Worm (Caenorhabditis elegans) whole organism, L4 larva: ENCODE measurements around the gene dop-5.

Experiments used
- F10B5.3 ChIP-seq: sonication (generic microtip); optimal IDR thresholded peaks from 2 replicates; lab custom pipeline; 2016; ENCODE audit warnings: mild to moderate bottlenecking, missing genetic modification characterization, missing compliant biosample characterization
- F26F4.8 ChIP-seq: fragments of 200-800 bp; sonication (Bioruptor generic); conservative IDR thresholded peaks from 2 replicates; pipeline ENCODE4 v1.3.6; 2022; ENCODE audit warnings: missing genetic modification characterization, missing compliant biosample characterization
- F44E2.7 ChIP-seq: fragments of 200-800 bp; sonication (Bioruptor generic); IDR thresholded peaks from 2 replicates; pipeline ENCODE4 v2.1.2; 2022; ENCODE audit warnings: missing genetic modification characterization, missing compliant biosample characterization
- R02D3.7 ChIP-seq: fragments of 150-350 bp; sonication (generic microtip); optimal IDR thresholded peaks from 3 replicates; lab custom pipeline; 2014; ENCODE audit warnings: missing biosample characterization, missing genetic modification characterization
- T20F7.1 ChIP-seq: fragments of 200-800 bp; sonication (Bioruptor generic); optimal IDR thresholded peaks from 2 replicates; lab custom pipeline; 2018; ENCODE audit warnings: mild to moderate bottlenecking, missing genetic modification characterization, missing compliant biosample characterization
- Y48G9A.11 ChIP-seq: fragments of 200-800 bp; sonication (Bioruptor generic); IDR thresholded peaks from 2 replicates; pipeline ENCODE4 v1.3.6; 2022; ENCODE audit warnings: missing genetic modification reagents, missing genetic modification characterization, missing compliant biosample characterization
- Y5F2A.4 ChIP-seq: fragments of 200-800 bp; sonication (Bioruptor generic); optimal IDR thresholded peaks from 2 replicates; lab custom pipeline; 2018; ENCODE audit warnings: mild to moderate bottlenecking, missing genetic modification characterization, missing compliant biosample characterization
- ZK337.2 ChIP-seq: fragments of 200-800 bp; sonication (Bioruptor generic); IDR thresholded peaks from 2 replicates; pipeline ENCODE4 v1.3.6; 2022; ENCODE audit warnings: missing genetic modification reagents, missing genetic modification characterization, missing compliant biosample characterization
- ZK546.5 ChIP-seq, 2 experiments: sonication (generic microtip); optimal IDR thresholded peaks; 2 replicates each; lab custom pipeline; 2017; ENCODE audit warnings: missing biosample characterization in 2 of 2, missing genetic modification characterization in 2 of 2
- arid-1 ChIP-seq: fragments of 200-800 bp; sonication (Bioruptor generic); conservative IDR thresholded peaks from 2 replicates; pipeline ENCODE4 v1.3.6; 2022; ENCODE audit warnings: missing genetic modification reagents, missing genetic modification characterization, missing compliant biosample characterization
- ceh-28 ChIP-seq: fragments of 150-350 bp; optimal IDR thresholded peaks from 2 replicates; lab custom pipeline; 2014; ENCODE audit warnings: missing biosample characterization, missing genetic modification reagents, missing genetic modification characterization
- ceh-32 ChIP-seq: sonication (generic microtip); optimal IDR thresholded peaks from 2 replicates; lab custom pipeline; 2016; ENCODE audit warnings: mild to moderate bottlenecking, missing genetic modification characterization, missing compliant biosample characterization; ENCODE audit not compliant: poor library complexity
- ceh-44 ChIP-seq: fragments of 200-800 bp; sonication (Bioruptor generic); IDR thresholded peaks from 2 replicates; pipeline ENCODE4 v1.3.6; 2022; ENCODE audit warnings: missing genetic modification reagents, missing genetic modification characterization, missing compliant biosample characterization
- ceh-62 ChIP-seq: sonication (generic microtip); optimal IDR thresholded peaks from 2 replicates; lab custom pipeline; 2017; ENCODE audit warnings: missing biosample characterization, missing genetic modification characterization
- ceh-82 ChIP-seq: sonication (generic microtip); optimal IDR thresholded peaks from 2 replicates; lab custom pipeline; 2017; ENCODE audit warnings: missing biosample characterization, missing genetic modification characterization
- ces-1 ChIP-seq: fragments of 150-350 bp; sonication (generic microtip); optimal IDR thresholded peaks from 4 replicates; lab custom pipeline; 2014; ENCODE audit warnings: missing biosample characterization, missing genetic modification reagents, missing genetic modification characterization
- daf-16 ChIP-seq, 3 experiments: sonication (generic microtip); optimal IDR thresholded peaks; 2 replicates each; lab custom pipeline; 2016 to 2017; ENCODE audit warnings: missing genetic modification characterization in 3 of 3, missing genetic modification reagents in 3 of 3, mild to moderate bottlenecking in 2 of 3, missing compliant biosample characterization in 2 of 3, missing biosample characterization in 1 of 3, moderate library complexity in 1 of 3
- dpl-1 ChIP-seq: fragments of 150-350 bp; optimal IDR thresholded peaks from 2 replicates; lab custom pipeline; 2014; ENCODE audit warnings: missing biosample characterization, missing genetic modification reagents, missing genetic modification characterization
- fkh-10 ChIP-seq: fragments of 150-350 bp; optimal IDR thresholded peaks from 2 replicates; lab custom pipeline; 2014; ENCODE audit warnings: missing biosample characterization, missing genetic modification reagents, missing genetic modification characterization
- fos-1 ChIP-seq: fragments of 150-350 bp; optimal IDR thresholded peaks from 2 replicates; lab custom pipeline; 2014; ENCODE audit warnings: missing biosample characterization, missing genetic modification characterization
- gei-8 ChIP-seq: fragments of 200-800 bp; sonication (Bioruptor generic); optimal IDR thresholded peaks from 2 replicates; lab custom pipeline; 2018; ENCODE audit warnings: mild to moderate bottlenecking, missing genetic modification characterization, missing compliant biosample characterization
- hif-1 ChIP-seq, 2 experiments: sonication (generic microtip); optimal IDR thresholded peaks; 2 replicates each; lab custom pipeline; 2016 to 2017; ENCODE audit warnings: missing compliant biosample characterization in 2 of 2, missing genetic modification characterization in 2 of 2, missing genetic modification reagents in 2 of 2, missing genotype in 2 of 2, mild to moderate bottlenecking in 1 of 2
- jun-1 ChIP-seq: fragments of 150-350 bp; optimal IDR thresholded peaks from 2 replicates; lab custom pipeline; 2014; ENCODE audit warnings: missing biosample characterization, missing genetic modification reagents, missing genetic modification characterization
- lin-1 ChIP-seq: fragments of 200-800 bp; sonication (Bioruptor generic); IDR thresholded peaks from 2 replicates; pipeline ENCODE4 v1.3.6; 2022; ENCODE audit warnings: missing genetic modification reagents, missing genetic modification characterization, missing compliant biosample characterization
- lin-13 ChIP-seq: fragments of 150-350 bp; optimal IDR thresholded peaks from 2 replicates; lab custom pipeline; 2014; ENCODE audit warnings: missing biosample characterization, missing genetic modification reagents, missing genetic modification characterization
- lin-38 ChIP-seq: fragments of 200-800 bp; sonication (Bioruptor generic); IDR thresholded peaks from 2 replicates; pipeline ENCODE4 v1.3.6; 2022; ENCODE audit warnings: missing genetic modification reagents, missing genetic modification characterization, missing compliant biosample characterization
- lir-3 ChIP-seq: sonication (generic microtip); optimal IDR thresholded peaks from 2 replicates; lab custom pipeline; 2016; ENCODE audit warnings: mild to moderate bottlenecking, missing genetic modification characterization, missing compliant biosample characterization
- madf-5 ChIP-seq, 2 experiments: fragments of 200-800 bp; sonication (Bioruptor generic); IDR thresholded peaks; 2 replicates each; pipeline ENCODE4 v1.3.6; 2022; ENCODE audit warnings: missing compliant biosample characterization in 2 of 2, missing genetic modification characterization in 2 of 2
- mdl-1 ChIP-seq, 2 experiments: fragments of 150-350 bp in 1 of 2; sonication (generic microtip) in 1 of 2; optimal IDR thresholded peaks; 2 replicates each; lab custom pipeline; 2014 to 2017; ENCODE audit warnings: missing biosample characterization in 2 of 2, missing genetic modification characterization in 2 of 2
- mdt-29 ChIP-seq: fragments of 200-800 bp; sonication (Bioruptor generic); IDR thresholded peaks from 2 replicates; pipeline ENCODE4 v1.3.6; 2022; ENCODE audit warnings: missing genetic modification reagents, missing genetic modification characterization, missing compliant biosample characterization
- mep-1 ChIP-seq: fragments of 150-350 bp; sonication (generic microtip); optimal IDR thresholded peaks from 3 replicates; lab custom pipeline; 2014; ENCODE audit warnings: missing biosample characterization, missing genetic modification characterization
- nhr-11 ChIP-seq: fragments of 150-350 bp; optimal IDR thresholded peaks from 2 replicates; lab custom pipeline; 2014; ENCODE audit warnings: missing biosample characterization, missing genetic modification characterization
- nhr-28 ChIP-seq: fragments of 150-350 bp; optimal IDR thresholded peaks from 2 replicates; lab custom pipeline; 2014; ENCODE audit warnings: missing biosample characterization, missing genetic modification characterization
- nhr-48 ChIP-seq: sonication (generic microtip); optimal IDR thresholded peaks from 2 replicates; lab custom pipeline; 2016; ENCODE audit warnings: mild to moderate bottlenecking, missing genetic modification characterization, missing compliant biosample characterization
- pha-4 ChIP-seq, 2 experiments: fragments of 150-350 bp in 1 of 2; fragments of 200-800 bp in 1 of 2; sonication (Bioruptor generic) in 1 of 2; IDR thresholded peaks in 1 of 2; optimal IDR thresholded peaks in 1 of 2; 2 replicates each; pipeline versions ENCODE4 v1.3.6 to Lab custom; 2014 to 2022; ENCODE audit warnings: missing genetic modification characterization in 2 of 2, missing genetic modification reagents in 2 of 2, missing biosample characterization in 1 of 2, missing compliant biosample characterization in 1 of 2
- rbr-2 ChIP-seq: sonication (generic microtip); optimal IDR thresholded peaks from 2 replicates; lab custom pipeline; 2016; ENCODE audit warnings: missing genotype, missing genetic modification characterization, missing compliant biosample characterization
- sdz-12 ChIP-seq: fragments of 200-800 bp; sonication (Bioruptor generic); optimal IDR thresholded peaks from 2 replicates; lab custom pipeline; 2018; ENCODE audit warnings: mild to moderate bottlenecking, missing genetic modification characterization, missing compliant biosample characterization
- skn-1 ChIP-seq: fragments of 150-350 bp; optimal IDR thresholded peaks from 2 replicates; lab custom pipeline; 2014; ENCODE audit warnings: missing biosample characterization, missing genetic modification characterization
- snpc-1.2 ChIP-seq: fragments of 200-800 bp; sonication (Bioruptor generic); IDR thresholded peaks from 2 replicates; pipeline ENCODE4 v1.3.6; 2022; ENCODE audit warnings: missing genetic modification reagents, missing genetic modification characterization, missing compliant biosample characterization
- snpc-4 ChIP-seq: fragments of 150-350 bp; optimal IDR thresholded peaks from 2 replicates; lab custom pipeline; 2014; ENCODE audit warnings: missing biosample characterization, missing genetic modification characterization
- spr-1 ChIP-seq: sonication (generic microtip); optimal IDR thresholded peaks from 2 replicates; lab custom pipeline; 2016; ENCODE audit warnings: mild to moderate bottlenecking, missing genetic modification characterization, missing compliant biosample characterization
- unc-130 ChIP-seq: sonication (generic microtip); optimal IDR thresholded peaks from 2 replicates; lab custom pipeline; 2016; ENCODE audit warnings: missing genetic modification reagents, missing genetic modification characterization, missing compliant biosample characterization
- unc-39 ChIP-seq: sonication (generic microtip); optimal IDR thresholded peaks from 2 replicates; lab custom pipeline; 2017; ENCODE audit warnings: missing biosample characterization, missing genetic modification characterization
- unc-62 ChIP-seq, 3 experiments: fragments of 150-350 bp in 1 of 3; sonication (generic microtip); optimal IDR thresholded peaks in 2 of 3; peaks in 1 of 3; 1 replicate in 1 of 3; 2 replicates in 2 of 3; lab custom pipeline; 2014 to 2017; ENCODE audit warnings: missing biosample characterization in 3 of 3, missing genetic modification characterization in 3 of 3, missing genetic modification reagents in 3 of 3, missing genotype in 1 of 3
- zag-1 ChIP-seq: fragments of 150-350 bp; optimal IDR thresholded peaks from 2 replicates; lab custom pipeline; 2014; ENCODE audit warnings: missing biosample characterization, missing genetic modification characterization
- zfp-2 ChIP-seq: sonication (generic microtip); optimal IDR thresholded peaks from 2 replicates; lab custom pipeline; 2016; ENCODE audit warnings: mild to moderate bottlenecking, missing genetic modification characterization, missing compliant biosample characterization
- ztf-11 ChIP-seq: fragments of 150-350 bp; optimal IDR thresholded peaks from 2 replicates; lab custom pipeline; 2014; ENCODE audit warnings: missing biosample characterization, missing genetic modification characterization
- ztf-7 ChIP-seq: fragments of 150-350 bp; optimal IDR thresholded peaks from 2 replicates; lab custom pipeline; 2014; ENCODE audit warnings: missing biosample characterization, missing genetic modification characterization

dop-5 gene

ce11 chrV:11314025-11314880, 51.8 kb downstream of the dop-5 start (continued):
- TF ChIP-seq zag-1 (tag; lab: Kevin White, UChicago), result peak; percentile 8
- peak; percentile 99 for TF ChIP-seq sdz-12 (GFP tag; lab: Kevin White, UChicago)
- peak; percentile 87 for TF ChIP-seq lin-13 (GFP tag; lab: Kevin White, UChicago)
- no peak for TF ChIP-seq unc-39 (tag; lab: Kevin White, UChicago)
- peak; percentile 92 for TF ChIP-seq lin-38
- TF ChIP-seq unc-130, result peak; percentile 96
- peak; percentile 74 for TF ChIP-seq zfp-2
- peak; percentile 56 for TF ChIP-seq dpl-1
- peak; percentile 94 for TF ChIP-seq Y48G9A.11 (GFP tag; lab: Robert Waterston, UW)
- no peak for TF ChIP-seq ceh-82 (tag; lab: Kevin White, UChicago)
- TF ChIP-seq ZK546.5 (tag; optimal IDR thresholded peaks at IDR 0.05; lab: Kevin White, UChicago), result peak in 1 of 2 experiments; percentile 28
- TF ChIP-seq R02D3.7 (tag; lab: Kevin White, UChicago), result peak; percentile 45
- TF ChIP-seq ceh-28 (tag; lab: Kevin White, UChicago), result no peak
- TF ChIP-seq ZK337.2 (GFP tag; lab: Robert Waterston, UW), result peak; percentile 95
- TF ChIP-seq F26F4.8 (GFP tag; lab: Robert Waterston, UW), result peak; percentile 100
- TF ChIP-seq F10B5.3, result peak; percentile 88
- peak in 1 of 2 experiments; percentile 49 for TF ChIP-seq mdl-1 (tag; optimal IDR thresholded peaks at IDR 0.05; lab: Kevin White, UChicago)
- TF ChIP-seq pha-4 (GFP tag; IDR thresholded peaks at IDR 0.05; lab: Robert Waterston, UW), result peak; percentile 99
- no peak for TF ChIP-seq pha-4 (tag; optimal IDR thresholded peaks at IDR 0.05; lab: Kevin White, UChicago)
- peak; percentile 57 for TF ChIP-seq nhr-11 (tag; lab: Kevin White, UChicago)
- no peak for TF ChIP-seq fkh-10 (GFP tag; lab: Kevin White, UChicago)
- peak in 1 of 2 experiments; percentile 82 for TF ChIP-seq hif-1 (tag; optimal IDR thresholded peaks at IDR 0.05; lab: Kevin White, UChicago)
- TF ChIP-seq mep-1 (tag; lab: Kevin White, UChicago), result peak; percentile 92
- peak; percentile 92 for TF ChIP-seq lir-3 (tag; lab: Kevin White, UChicago)
- peak; percentile 97 to 99 for TF ChIP-seq madf-5 (GFP tag; IDR thresholded peaks at IDR 0.05; lab: Robert Waterston, UW)
- TF ChIP-seq ceh-62 (tag; lab: Kevin White, UChicago), result no peak
- TF ChIP-seq ceh-44 (GFP tag; lab: Robert Waterston, UW), result peak; percentile 98
- TF ChIP-seq daf-16 (GFP tag; optimal IDR thresholded peaks at IDR 0.05; lab: Kevin White, UChicago), result peak; percentile 89 to 98
- peak; percentile 87 for TF ChIP-seq daf-16 (tag; optimal IDR thresholded peaks at IDR 0.05; lab: Kevin White, UChicago)
- TF ChIP-seq spr-1 (tag; lab: Kevin White, UChicago), result peak; percentile 88
- TF ChIP-seq jun-1, result peak; percentile 86
- peak; percentile 87 for TF ChIP-seq ztf-7
- no peak for TF ChIP-seq fos-1 (tag; lab: Kevin White, UChicago)
- TF ChIP-seq lin-1 (GFP tag; lab: Robert Waterston, UW), result peak; percentile 98
- peak; percentile 78 for TF ChIP-seq nhr-28
- TF ChIP-seq mdt-29, result peak; percentile 92
- no peak for TF ChIP-seq snpc-4 (tag; lab: Kevin White, UChicago)
- TF ChIP-seq ztf-11, result no peak
- TF ChIP-seq Y5F2A.4, result peak; percentile 97
- TF ChIP-seq rbr-2 (tag; lab: Kevin White, UChicago), result peak; percentile 90
- peak; percentile 71 for TF ChIP-seq T20F7.1 (GFP tag; lab: Kevin White, UChicago)
- peak; percentile 96 for TF ChIP-seq snpc-1.2 (GFP tag; lab: Robert Waterston, UW)
- no peak for TF ChIP-seq skn-1
- TF ChIP-seq gei-8 (GFP tag; lab: Kevin White, UChicago), result peak; percentile 99
- TF ChIP-seq ces-1 (GFP tag; lab: Kevin White, UChicago), result no peak
- TF ChIP-seq F44E2.7 (GFP tag; lab: Robert Waterston, UW), result peak; percentile 99
- peak; percentile 54 for TF ChIP-seq ceh-32
- peak in 1 of 2 experiments; percentile 84 for TF ChIP-seq unc-62 (GFP tag; optimal IDR thresholded peaks at IDR 0.05 in 1 of 2; lab: Kevin White, UChicago)
- TF ChIP-seq unc-62 (tag; optimal IDR thresholded peaks at IDR 0.05; lab: Kevin White, UChicago), result peak; percentile 65
- peak; percentile 79 for TF ChIP-seq nhr-48 (tag; lab: Kevin White, UChicago)
- TF ChIP-seq arid-1 (GFP tag; lab: Robert Waterston, UW), result peak; percentile 98
